Fruit fly (Drosophila melanogaster) whole organism: Measurements from ENCODE around the gene CG8814.

Source experiments
- CG8478 ChIP-seq: fragments of >200 bp; optimal IDR thresholded peaks from 2 replicates; lab custom pipeline; 2018; ENCODE audit warnings: inconsistent platforms
- Dll ChIP-seq: fragments of >200 bp; optimal IDR thresholded peaks from 2 replicates; lab custom pipeline; 2017
- EcR ChIP-seq, 2 experiments: fragments of >200 bp; optimal IDR thresholded peaks; 2 replicates each; lab custom pipeline; 2017; ENCODE audit warnings: missing biosample characterization in 2 of 2, missing genetic modification characterization in 2 of 2, missing genetic modification reagents in 2 of 2
- psq ChIP-seq: fragments of >200 bp; optimal IDR thresholded peaks from 2 replicates; lab custom pipeline; 2017
- usp ChIP-seq: fragments of >200 bp; optimal IDR thresholded peaks from 2 replicates; lab custom pipeline; 2017; ENCODE audit warnings: missing biosample characterization, missing genetic modification characterization, mixed read lengths

DNA sequence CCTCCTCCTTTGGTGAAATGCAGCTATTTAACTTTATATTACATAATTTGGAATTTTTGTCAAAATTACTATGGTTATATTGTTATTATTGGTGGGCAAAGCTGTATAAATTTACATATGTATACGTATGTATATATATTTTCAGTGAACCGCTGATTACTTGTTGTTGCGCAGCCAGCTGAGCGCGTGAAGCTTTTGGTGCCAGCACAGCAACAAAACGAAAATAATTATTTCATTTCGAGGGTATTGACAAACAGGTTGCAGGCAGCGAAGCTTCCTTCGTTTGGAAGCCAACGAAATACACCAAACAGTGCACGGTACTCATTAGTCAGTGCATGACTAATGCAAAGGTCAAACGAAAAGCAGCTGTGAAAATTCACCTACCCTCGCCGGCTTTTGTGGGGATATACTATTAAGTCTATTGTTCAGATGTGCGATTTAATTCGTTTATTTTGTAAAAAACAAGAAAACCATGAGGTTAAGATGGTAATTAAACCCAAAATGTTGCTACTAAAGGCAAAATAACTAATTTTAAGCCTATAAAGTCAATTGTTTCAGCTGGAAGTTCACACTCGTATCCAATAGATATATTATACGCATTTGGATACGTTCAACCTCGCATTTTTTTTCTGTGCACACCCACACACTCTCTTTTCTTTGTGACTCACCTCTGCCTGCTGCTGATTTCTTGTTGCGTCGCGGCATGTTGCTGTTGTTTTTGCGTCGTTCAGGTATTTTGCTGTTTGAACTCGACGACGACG, 1.5 kb upstream of the CG8814 start:
- no peak for TF ChIP-seq EcR (GFP tag; optimal IDR thresholded peaks at IDR 0.05; lab: Kevin White, UChicago)
- no peak for TF ChIP-seq psq (lab: Kevin White, UChicago)
- no peak for TF ChIP-seq Dll
- TF ChIP-seq CG8478 (lab: Kevin White, UChicago): no peak
- no peak for TF ChIP-seq usp (GFP tag; lab: Kevin White, UChicago)
